Worm (Caenorhabditis elegans) whole organism, young adult: Measurements from ENCODE around the gene gtf-2E1.

Source experiments
- B0019.2 ChIP-seq: fragments of 200-800 bp; sonication (Bioruptor generic); conservative IDR thresholded peaks from 2 replicates; pipeline ENCODE4 v1.3.6; 2022; ENCODE audit warnings: missing genetic modification reagents, missing genetic modification characterization, missing compliant biosample characterization
- B0336.3 ChIP-seq: fragments of 200-800 bp; sonication (Bioruptor generic); IDR thresholded peaks from 2 replicates; pipeline ENCODE4 v1.3.6; 2022; ENCODE audit warnings: missing genetic modification characterization, missing compliant biosample characterization
- C06A6.2 ChIP-seq: fragments of 200-800 bp; sonication (Bioruptor generic); conservative IDR thresholded peaks from 2 replicates; pipeline ENCODE4 v1.3.6; 2022; ENCODE audit warnings: missing genetic modification characterization, missing compliant biosample characterization
- C17E4.6 ChIP-seq: fragments of 200-800 bp; sonication (Bioruptor generic); IDR thresholded peaks from 2 replicates; pipeline ENCODE4 v1.3.6; 2022; ENCODE audit warnings: missing genetic modification reagents, missing genetic modification characterization, missing compliant biosample characterization
- D2030.7 ChIP-seq: fragments of 200-800 bp; sonication (Bioruptor generic); IDR thresholded peaks from 2 replicates; pipeline ENCODE4 v1.3.6; 2022; ENCODE audit warnings: missing genetic modification reagents, missing genetic modification characterization, missing compliant biosample characterization
- F22D6.2 ChIP-seq: sonication (generic microtip); optimal IDR thresholded peaks from 2 replicates; lab custom pipeline; 2016; ENCODE audit warnings: mild to moderate bottlenecking, missing genetic modification characterization, missing compliant biosample characterization
- F57C9.4 ChIP-seq: sonication (generic microtip); optimal IDR thresholded peaks from 2 replicates; lab custom pipeline; 2017; ENCODE audit warnings: mild to moderate bottlenecking, missing genetic modification characterization, missing compliant biosample characterization
- T07F8.4 ChIP-seq: sonication (generic microtip); optimal IDR thresholded peaks from 2 replicates; lab custom pipeline; 2016; ENCODE audit warnings: mild to moderate bottlenecking, missing genetic modification characterization, moderate library complexity, missing compliant biosample characterization
- T26A5.8 ChIP-seq: sonication (generic microtip); optimal IDR thresholded peaks from 2 replicates; lab custom pipeline; 2016; ENCODE audit warnings: missing genetic modification characterization, missing compliant biosample characterization
- Y53F4B.3 ChIP-seq: fragments of 200-800 bp; sonication (Bioruptor generic); IDR thresholded peaks from 2 replicates; pipeline ENCODE4 v1.3.6; 2022; ENCODE audit warnings: missing genetic modification reagents, missing genetic modification characterization, missing compliant biosample characterization
- ZK185.1 ChIP-seq: sonication (generic microtip); optimal IDR thresholded peaks from 2 replicates; lab custom pipeline; 2016; ENCODE audit warnings: mild to moderate bottlenecking, missing genetic modification characterization, missing compliant biosample characterization; ENCODE audit not compliant: poor library complexity, severe bottlenecking
- ama-1 ChIP-seq, 3 experiments: fragments of 150-350 bp in 1 of 3; sonication (generic microtip) in 2 of 3; optimal IDR thresholded peaks; 2 replicates each; lab custom pipeline; 2014 to 2018; ENCODE audit warnings: missing biosample characterization in 2 of 3, missing genetic modification characterization in 2 of 3, missing genetic modification reagents in 2 of 3
- athp-1 ChIP-seq: sonication (generic microtip); optimal IDR thresholded peaks from 2 replicates; lab custom pipeline; 2017; ENCODE audit warnings: mild to moderate bottlenecking, missing genetic modification characterization, missing compliant biosample characterization
- attf-3 ChIP-seq: fragments of 200-800 bp; sonication (Bioruptor generic); conservative IDR thresholded peaks from 2 replicates; pipeline ENCODE4 v1.3.6; 2022; ENCODE audit warnings: missing genetic modification reagents, missing genetic modification characterization, missing compliant biosample characterization
- cebp-1 ChIP-seq, 2 experiments: fragments of 200-800 bp in 1 of 2; sonication (Bioruptor generic) in 1 of 2; sonication (generic microtip) in 1 of 2; IDR thresholded peaks in 1 of 2; optimal IDR thresholded peaks in 1 of 2; 2 replicates each; pipeline versions ENCODE4 v1.3.6 to Lab custom; 2017 to 2022; ENCODE audit warnings: missing compliant biosample characterization in 2 of 2, missing genetic modification characterization in 2 of 2, mild to moderate bottlenecking in 1 of 2, missing genetic modification reagents in 1 of 2, moderate library complexity in 1 of 2
- cebp-2 ChIP-seq: fragments of 200-800 bp; sonication (Bioruptor generic); IDR thresholded peaks from 2 replicates; pipeline ENCODE4 v1.3.6; 2022; ENCODE audit warnings: missing genetic modification characterization, missing compliant biosample characterization
- ceh-100 ChIP-seq: fragments of 200-800 bp; sonication (Bioruptor generic); IDR thresholded peaks from 2 replicates; pipeline ENCODE4 v1.3.6; 2022; ENCODE audit warnings: missing genetic modification reagents, missing genetic modification characterization, missing compliant biosample characterization
- die-1 ChIP-seq: sonication (generic microtip); optimal IDR thresholded peaks from 2 replicates; lab custom pipeline; 2016; ENCODE audit warnings: missing genotype, mild to moderate bottlenecking, missing genetic modification characterization, missing compliant biosample characterization
- dox-1 ChIP-seq: fragments of 200-800 bp; sonication (Bioruptor generic); IDR thresholded peaks from 2 replicates; pipeline ENCODE4 v1.3.6; 2022; ENCODE audit warnings: missing genetic modification reagents, missing genetic modification characterization, missing compliant biosample characterization
- ekl-4 ChIP-seq: fragments of 200-800 bp; sonication (Bioruptor generic); IDR thresholded peaks from 2 replicates; pipeline ENCODE4 v1.3.6; 2022; ENCODE audit warnings: missing genetic modification reagents, missing genetic modification characterization, missing compliant biosample characterization
- gei-17 ChIP-seq: fragments of 200-800 bp; sonication (Bioruptor generic); optimal IDR thresholded peaks from 2 replicates; lab custom pipeline; 2018; ENCODE audit warnings: mild to moderate bottlenecking, missing genetic modification characterization, missing compliant biosample characterization
- hmg-1.2 ChIP-seq: fragments of 200-800 bp; sonication (Bioruptor generic); IDR thresholded peaks from 2 replicates; pipeline ENCODE4 v1.3.6; 2022; ENCODE audit warnings: missing genetic modification reagents, missing genetic modification characterization, missing compliant biosample characterization
- let-526 ChIP-seq: fragments of 200-800 bp; sonication (Bioruptor generic); IDR thresholded peaks from 2 replicates; pipeline ENCODE4 v1.3.6; 2022; ENCODE audit warnings: missing genetic modification reagents, missing genetic modification characterization, missing compliant biosample characterization
- lin-35 ChIP-seq, 3 experiments: fragments of 150-350 bp in 2 of 3; sonication (generic microtip) in 1 of 3; optimal IDR thresholded peaks; 2 replicates each; lab custom pipeline; 2014 to 2018; ENCODE audit warnings: missing biosample characterization in 3 of 3, missing genetic modification characterization in 3 of 3, missing genetic modification reagents in 3 of 3
- lin-40 ChIP-seq: sonication (generic microtip); optimal IDR thresholded peaks from 2 replicates; lab custom pipeline; 2016; ENCODE audit warnings: missing genetic modification characterization, mild to moderate bottlenecking, missing compliant biosample characterization, missing genotype, missing genetic modification reagents
- lir-1 ChIP-seq: fragments of 200-800 bp; sonication (Bioruptor generic); conservative IDR thresholded peaks from 2 replicates; pipeline ENCODE4 v1.3.6; 2022; ENCODE audit warnings: missing genetic modification reagents, missing genetic modification characterization, missing compliant biosample characterization
- madf-3 ChIP-seq: fragments of 200-800 bp; sonication (Bioruptor generic); IDR thresholded peaks from 2 replicates; pipeline ENCODE4 v1.3.6; 2022; ENCODE audit warnings: missing genetic modification reagents, missing genetic modification characterization, missing compliant biosample characterization
- madf-6 ChIP-seq: fragments of 200-800 bp; sonication (Bioruptor generic); IDR thresholded peaks from 2 replicates; pipeline ENCODE4 v1.3.6; 2022; ENCODE audit warnings: missing genetic modification reagents, missing genetic modification characterization, missing compliant biosample characterization
- madf-8 ChIP-seq: fragments of 200-800 bp; sonication (Bioruptor generic); conservative IDR thresholded peaks from 2 replicates; pipeline ENCODE4 v1.3.6; 2022; ENCODE audit warnings: missing genetic modification reagents, missing genetic modification characterization, missing compliant biosample characterization
- mcd-1 ChIP-seq: fragments of 200-800 bp; sonication (Bioruptor generic); IDR thresholded peaks from 2 replicates; pipeline ENCODE4 v1.3.6; 2022; ENCODE audit warnings: missing genetic modification reagents, missing genetic modification characterization, missing compliant biosample characterization
- nfya-1 ChIP-seq: sonication (generic microtip); optimal IDR thresholded peaks from 2 replicates; lab custom pipeline; 2017; ENCODE audit warnings: antibody characterized with exemption, missing compliant biosample characterization, missing genetic modification characterization, borderline replicate concordance; ENCODE audit not compliant: insufficient read depth
- nfya-2 ChIP-seq: fragments of 200-800 bp; sonication (Bioruptor generic); IDR thresholded peaks from 2 replicates; pipeline ENCODE4 v1.3.6; 2022; ENCODE audit warnings: missing genetic modification reagents, missing genetic modification characterization, missing compliant biosample characterization
- nhr-27 ChIP-seq: fragments of 200-800 bp; sonication (Bioruptor generic); optimal IDR thresholded peaks from 2 replicates; lab custom pipeline; 2018; ENCODE audit warnings: mild to moderate bottlenecking, missing genetic modification characterization, moderate library complexity, missing compliant biosample characterization
- nhr-80 ChIP-seq: sonication (generic microtip); optimal IDR thresholded peaks from 2 replicates; lab custom pipeline; 2016; ENCODE audit warnings: missing genetic modification characterization, missing compliant biosample characterization
- sdz-38 ChIP-seq: sonication (generic microtip); optimal IDR thresholded peaks from 2 replicates; lab custom pipeline; 2016; ENCODE audit warnings: missing genotype, missing genetic modification characterization, missing compliant biosample characterization
- snpc-3.4 ChIP-seq: sonication (generic microtip); optimal IDR thresholded peaks from 2 replicates; lab custom pipeline; 2017; ENCODE audit warnings: missing genetic modification characterization, mild to moderate bottlenecking, missing compliant biosample characterization, antibody characterized with exemption, moderate library complexity, missing genotype, missing genetic modification reagents
- unc-130 ChIP-seq: sonication (generic microtip); optimal IDR thresholded peaks from 2 replicates; lab custom pipeline; 2016; ENCODE audit warnings: missing genetic modification reagents, missing genetic modification characterization, missing compliant biosample characterization
- zim-3 ChIP-seq: sonication (generic microtip); optimal IDR thresholded peaks from 2 replicates; lab custom pipeline; 2017; ENCODE audit warnings: mild to moderate bottlenecking, missing genetic modification characterization, moderate library complexity, missing compliant biosample characterization
- ztf-18 ChIP-seq: sonication (generic microtip); optimal IDR thresholded peaks from 2 replicates; lab custom pipeline; 2016; ENCODE audit warnings: missing genotype, mild to moderate bottlenecking, missing genetic modification characterization, missing compliant biosample characterization
- ztf-26 ChIP-seq: sonication (generic microtip); optimal IDR thresholded peaks from 2 replicates; lab custom pipeline; 2017; ENCODE audit warnings: missing genetic modification characterization, missing compliant biosample characterization
- ztf-3 ChIP-seq: fragments of 200-800 bp; sonication (Bioruptor generic); optimal IDR thresholded peaks from 2 replicates; lab custom pipeline; 2018; ENCODE audit warnings: mild to moderate bottlenecking, missing genetic modification characterization, missing compliant biosample characterization

Gene gtf-2E1

ce11 chrIV:17273602-17274110, 18.6 kb downstream of the gtf-2E1 start, which contains the start of gene gln-5 (continued):
- TF ChIP-seq nhr-27 (tag; lab: Kevin White, UChicago) (no peak), ceh-100 (peak; percentile 51; the same call in 1 of the 2 replicates), die-1 (tag; lab: Kevin White, UChicago) (no peak), B0336.3 (GFP tag; lab: Robert Waterston, UW) (peak; percentile 37; the same call in 1 of the 2 replicates), nhr-80 (tag; lab: Kevin White, UChicago) (no peak), athp-1 (tag; lab: Kevin White, UChicago) (peak; percentile 16), lir-1 (GFP tag; lab: Robert Waterston, UW) (no peak; the same call in 1 of the 2 replicates), ztf-3 (no peak), B0019.2 (peak; percentile 66), C17E4.6 (GFP tag; lab: Robert Waterston, UW) (peak; percentile 87), ama-1 (optimal IDR thresholded peaks at IDR 0.05; lab: Kevin White, UChicago) (no peak), ama-1 (GFP tag; optimal IDR thresholded peaks at IDR 0.05; lab: Kevin White, UChicago) (no peak), D2030.7 (peak; percentile 97), T26A5.8 (no peak), mcd-1 (peak; percentile 37; the same call in 1 of the 2 replicates), zim-3 (no peak), hmg-1.2 (peak; percentile 52; the same call in 1 of the 2 replicates), unc-130 (GFP tag; lab: Kevin White, UChicago) (no peak), let-526 (GFP tag; lab: Robert Waterston, UW) (no peak), sdz-38 (no peak), F22D6.2 (tag; lab: Kevin White, UChicago) (no peak), ztf-26 (tag; lab: Kevin White, UChicago) (no peak), lin-35 (GFP tag; optimal IDR thresholded peaks at IDR 0.05; lab: Kevin White, UChicago) (peak in 1 of 3 experiments; percentile 7), ZK185.1 (tag; lab: Kevin White, UChicago) (no peak), cebp-2 (no peak), snpc-3.4 (tag; lab: Kevin White, UChicago) (peak; percentile 82), nfya-2 (GFP tag; lab: Robert Waterston, UW) (no peak), madf-6 (GFP tag; lab: Robert Waterston, UW) (peak; percentile 98), T07F8.4 (tag; lab: Kevin White, UChicago) (no peak)
- TF ChIP-seq, all 124 proteins: peak for 31

DNA sequence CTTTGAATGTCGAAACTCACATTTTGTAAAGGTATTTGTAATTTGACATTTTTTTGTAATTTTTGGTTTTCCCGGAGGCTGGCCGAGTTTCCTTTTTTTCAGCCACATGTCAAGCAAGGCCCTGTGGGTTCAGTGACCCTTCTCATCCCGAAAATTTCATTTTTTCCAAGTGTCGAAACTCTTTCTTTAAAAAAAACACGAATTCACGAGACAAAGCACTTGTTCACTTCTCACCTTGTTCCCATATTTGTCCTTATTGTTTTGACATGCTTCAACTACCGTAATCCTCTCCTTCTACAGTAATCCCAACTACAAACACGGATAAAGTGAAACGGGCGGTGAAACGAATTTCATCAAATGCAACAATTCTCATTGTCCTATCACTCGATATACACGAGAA, 20.2 kb downstream of the gtf-2E1 start, which contains the start of gene lhfp-4:
Gene lhfp-4 (plus strand): TSS at position 301 of the 400 bp plus-strand sequence.
- TF ChIP-seq F57C9.4 (tag; lab: Kevin White, UChicago) (no peak), lin-40 (tag; lab: Kevin White, UChicago) (no peak), Y53F4B.3 (GFP tag; lab: Robert Waterston, UW) (no peak), ztf-18 (tag; lab: Kevin White, UChicago) (no peak), C06A6.2 (GFP tag; lab: Robert Waterston, UW) (no peak), T07F8.4 (tag; lab: Kevin White, UChicago) (no peak), gei-17 (GFP tag; lab: Kevin White, UChicago) (no peak), F22D6.2 (tag; lab: Kevin White, UChicago) (no peak), madf-3 (GFP tag; lab: Robert Waterston, UW) (no peak), cebp-1 (GFP tag; IDR thresholded peaks at IDR 0.05; lab: Robert Waterston, UW) (no peak), cebp-1 (tag; optimal IDR thresholded peaks at IDR 0.05; lab: Kevin White, UChicago) (no peak), dox-1 (no peak), ekl-4 (GFP tag; lab: Robert Waterston, UW) (no peak), ama-1 (optimal IDR thresholded peaks at IDR 0.05; lab: Kevin White, UChicago) (no peak), ama-1 (GFP tag; optimal IDR thresholded peaks at IDR 0.05; lab: Kevin White, UChicago) (no peak), madf-8 (no peak), attf-3 (no peak), nfya-1 (tag; lab: Kevin White, UChicago) (no peak)
